Fruit fly (Drosophila melanogaster): ENCODE results near the gene ND-B18.

The ND-B18 gene

dm6 chrX:15063404-15064062 is at the start of gene ND-B18, which contains the start of gene hiw:
Gene ND-B18 (plus strand): TSS chrX:15063733.
Gene hiw (minus strand): TSS chrX:15063429.
- TF ChIP-seq sv (GFP tag; optimal IDR thresholded peaks at IDR 0.05) (no peak), Hr78 (GFP tag; optimal IDR thresholded peaks at IDR 0.05) (no peak), rgr (GFP tag; optimal IDR thresholded peaks at IDR 0.05) (peak; percentile 43), h (GFP tag; optimal IDR thresholded peaks at IDR 0.05) (peak; percentile 47), lola (GFP tag; optimal IDR thresholded peaks at IDR 0.05) (no peak), woc (GFP tag; optimal IDR thresholded peaks at IDR 0.05) (no peak), Myc (optimal IDR thresholded peaks at IDR 0.05) (peak; percentile 23), tai (GFP tag; optimal IDR thresholded peaks at IDR 0.05) (no peak), foxo (GFP tag; optimal IDR thresholded peaks at IDR 0.05) (peak in 1 of 2 experiments; percentile 51), CrebA (GFP tag; optimal IDR thresholded peaks at IDR 0.05; ENCODE audit: borderline replicate concordance) (no peak), ey (GFP tag; optimal IDR thresholded peaks at IDR 0.05) (peak; percentile 14), Rel (GFP tag; optimal IDR thresholded peaks at IDR 0.05) (no peak), Rel (tag; optimal IDR thresholded peaks at IDR 0.05) (peak; percentile 24), Abd-B (GFP tag; optimal IDR thresholded peaks at IDR 0.05) (no peak), usp (GFP tag; optimal IDR thresholded peaks at IDR 0.05) (no peak), CG9705 (GFP tag; optimal IDR thresholded peaks at IDR 0.05) (no peak), Sp1 (GFP tag; optimal IDR thresholded peaks at IDR 0.05) (peak; percentile 16), Hnf4 (GFP tag; optimal IDR thresholded peaks at IDR 0.05) (no peak), dsf (GFP tag; optimal IDR thresholded peaks at IDR 0.05; ENCODE audit: borderline replicate concordance) (no peak), psq (GFP tag; optimal IDR thresholded peaks at IDR 0.05) (no peak), sage (GFP tag; optimal IDR thresholded peaks at IDR 0.05) (no peak), HLH106 (tag; optimal IDR thresholded peaks at IDR 0.05) (peak; percentile 16), fru (GFP tag; optimal IDR thresholded peaks at IDR 0.05) (peak; percentile 25), br (GFP tag; optimal IDR thresholded peaks at IDR 0.05) (peak; percentile 9), dl (GFP tag; optimal IDR thresholded peaks at IDR 0.05; ENCODE audit: insufficient read depth in 1 of 2, partially characterized antibody in 2 of 2) (no peak), Mio (GFP tag; optimal IDR thresholded peaks at IDR 0.05) (no peak), Jra (GFP tag; optimal IDR thresholded peaks at IDR 0.05) (no peak)

- no peak for TF ChIP-seq Hr83 (GFP tag; optimal IDR thresholded peaks at IDR 0.05; ENCODE audit: poor library complexity, severe bottlenecking)
- no peak for TF ChIP-seq Vsx2 (GFP tag; optimal IDR thresholded peaks at IDR 0.05; ENCODE audit: partially characterized antibody)
- TF ChIP-seq usp (GFP tag; optimal IDR thresholded peaks at IDR 0.05): no peak
- TF ChIP-seq br (GFP tag; optimal IDR thresholded peaks at IDR 0.05): no peak
- no peak for TF ChIP-seq pan (optimal IDR thresholded peaks at IDR 0.05)
- no peak for TF ChIP-seq woc (GFP tag; optimal IDR thresholded peaks at IDR 0.05)
- no peak for TF ChIP-seq foxo (GFP tag; optimal IDR thresholded peaks at IDR 0.05)
- no peak for TF ChIP-seq sv (GFP tag; optimal IDR thresholded peaks at IDR 0.05)
- no peak for TF ChIP-seq dl (GFP tag; optimal IDR thresholded peaks at IDR 0.05; ENCODE audit: insufficient read depth in 1 of 2, partially characterized antibody in 2 of 2)
- TF ChIP-seq Jra (GFP tag; optimal IDR thresholded peaks at IDR 0.05): no peak
- TF ChIP-seq Mio (GFP tag; optimal IDR thresholded peaks at IDR 0.05): no peak
- no peak for TF ChIP-seq OdsH (GFP tag; optimal IDR thresholded peaks at IDR 0.05)
- TF ChIP-seq CrebA (GFP tag; optimal IDR thresholded peaks at IDR 0.05; ENCODE audit: borderline replicate concordance): no peak
- no peak for TF ChIP-seq brk (GFP tag; optimal IDR thresholded peaks at IDR 0.05)
- TF ChIP-seq ey (GFP tag; optimal IDR thresholded peaks at IDR 0.05): no peak
Measured at dm6 chrX:15019413-15019812, 44.1 kb upstream of the ND-B18 start.

dm6 chrX:15021021-15021477 is 42.5 kb upstream of the ND-B18 start:
- TF ChIP-seq Mio (GFP tag; optimal IDR thresholded peaks at IDR 0.05): no peak
- peak; percentile 81 for TF ChIP-seq Sp1 (GFP tag; optimal IDR thresholded peaks at IDR 0.05)
- TF ChIP-seq lola (GFP tag; optimal IDR thresholded peaks at IDR 0.05): no peak
- TF ChIP-seq Hnf4 (GFP tag; optimal IDR thresholded peaks at IDR 0.05): no peak
- no peak for TF ChIP-seq CG32264 (GFP tag; optimal IDR thresholded peaks at IDR 0.05)
- no peak for TF ChIP-seq Dif (GFP tag; optimal IDR thresholded peaks at IDR 0.05; ENCODE audit: partially characterized antibody)
- TF ChIP-seq dmrt93B (GFP tag; optimal IDR thresholded peaks at IDR 0.05): peak; percentile 56
- TF ChIP-seq Dfd (GFP tag; optimal IDR thresholded peaks at IDR 0.05): no peak
- no peak for TF ChIP-seq CrebA (GFP tag; optimal IDR thresholded peaks at IDR 0.05; ENCODE audit: borderline replicate concordance)
- TF ChIP-seq Vsx2 (GFP tag; optimal IDR thresholded peaks at IDR 0.05; ENCODE audit: partially characterized antibody): no peak
- TF ChIP-seq sv (GFP tag; optimal IDR thresholded peaks at IDR 0.05): peak; percentile 29
- peak; percentile 18 for TF ChIP-seq sage (GFP tag; optimal IDR thresholded peaks at IDR 0.05)
- TF ChIP-seq Hr78 (GFP tag; optimal IDR thresholded peaks at IDR 0.05): no peak
- TF ChIP-seq N (GFP tag; optimal IDR thresholded peaks at IDR 0.05): no peak
- peak; percentile 66 for TF ChIP-seq OdsH (GFP tag; optimal IDR thresholded peaks at IDR 0.05)
- TF ChIP-seq HLH106 (tag; optimal IDR thresholded peaks at IDR 0.05): peak; percentile 80
- no peak for TF ChIP-seq jim (GFP tag; optimal IDR thresholded peaks at IDR 0.05)
- TF ChIP-seq Hr83 (GFP tag; optimal IDR thresholded peaks at IDR 0.05; ENCODE audit: poor library complexity, severe bottlenecking): no peak
- TF ChIP-seq Myc (optimal IDR thresholded peaks at IDR 0.05): no peak
- peak; percentile 31 for TF ChIP-seq woc (GFP tag; optimal IDR thresholded peaks at IDR 0.05)
- TF ChIP-seq foxo (GFP tag; optimal IDR thresholded peaks at IDR 0.05): peak in 1 of 2 experiments; percentile 78
- TF ChIP-seq rgr (GFP tag; optimal IDR thresholded peaks at IDR 0.05): peak; percentile 77
- no peak for TF ChIP-seq tai (GFP tag; optimal IDR thresholded peaks at IDR 0.05)
- peak; percentile 73 for TF ChIP-seq fru (GFP tag; optimal IDR thresholded peaks at IDR 0.05)
- TF ChIP-seq h (GFP tag; optimal IDR thresholded peaks at IDR 0.05): peak; percentile 65
- TF ChIP-seq br (GFP tag; optimal IDR thresholded peaks at IDR 0.05): peak; percentile 21
- peak; percentile 36 for TF ChIP-seq ey (GFP tag; optimal IDR thresholded peaks at IDR 0.05)
- peak; percentile 90 for TF ChIP-seq psq (GFP tag; optimal IDR thresholded peaks at IDR 0.05)
- TF ChIP-seq brk (GFP tag; optimal IDR thresholded peaks at IDR 0.05): peak; percentile 59
- no peak for TF ChIP-seq Abd-B (GFP tag; optimal IDR thresholded peaks at IDR 0.05)
- no peak for TF ChIP-seq Rel (GFP tag; optimal IDR thresholded peaks at IDR 0.05)
- TF ChIP-seq Rel (tag; optimal IDR thresholded peaks at IDR 0.05): no peak
- TF ChIP-seq CG9705 (GFP tag; optimal IDR thresholded peaks at IDR 0.05): no peak
- no peak for TF ChIP-seq pan (optimal IDR thresholded peaks at IDR 0.05)
- TF ChIP-seq dsf (GFP tag; optimal IDR thresholded peaks at IDR 0.05; ENCODE audit: borderline replicate concordance): no peak
- no peak for TF ChIP-seq usp (GFP tag; optimal IDR thresholded peaks at IDR 0.05)
- no peak for TF ChIP-seq GATAd (GFP tag; optimal IDR thresholded peaks at IDR 0.05)

Data from whole organism, wandering third instar larva.